Worm (Caenorhabditis elegans): Measurements from ENCODE around the gene C24H12.8.
A peak's percentile ranks its signal among the peaks of the same experiment; 100 is the strongest.

The C24H12.8 gene

ce11 chrII:410832-411231 is 12.2 kb downstream of the C24H12.8 start, which contains the start of the genes dnsn-1 and C24H12.4 (continued):
- TF ChIP-seq ZK546.5 (tag; optimal IDR thresholded peaks at IDR 0.05) (peak; percentile 55), egl-27 (tag; optimal IDR thresholded peaks at IDR 0.05) (peak; percentile 86), lsy-2 (tag; optimal IDR thresholded peaks at IDR 0.05) (peak; percentile 91 to 96), ztf-11 (tag; optimal IDR thresholded peaks at IDR 0.05) (no peak), nhr-25 (tag; optimal IDR thresholded peaks at IDR 0.05) (peak; percentile 93), ceh-16 (tag; optimal IDR thresholded peaks at IDR 0.05) (peak; percentile 66), nhr-129 (tag; optimal IDR thresholded peaks at IDR 0.05) (peak; percentile 64)

ce11 chrII:402435-402834 is 20.6 kb downstream of the C24H12.8 start, which contains the start of gene clec-10:
TSS of gene clec-10 (plus strand) at chrII:402678.
- TF ChIP-seq elt-1 (tag; optimal IDR thresholded peaks at IDR 0.05) (no peak), nhr-237 (tag; optimal IDR thresholded peaks at IDR 0.05) (no peak), fos-1 (tag; optimal IDR thresholded peaks at IDR 0.05) (peak; percentile 69), ceh-16 (tag; optimal IDR thresholded peaks at IDR 0.05) (no peak), nhr-21 (tag; optimal IDR thresholded peaks at IDR 0.05) (no peak), lsy-2 (tag; optimal IDR thresholded peaks at IDR 0.05) (no peak), nhr-10 (tag; optimal IDR thresholded peaks at IDR 0.05) (no peak)

DNA sequence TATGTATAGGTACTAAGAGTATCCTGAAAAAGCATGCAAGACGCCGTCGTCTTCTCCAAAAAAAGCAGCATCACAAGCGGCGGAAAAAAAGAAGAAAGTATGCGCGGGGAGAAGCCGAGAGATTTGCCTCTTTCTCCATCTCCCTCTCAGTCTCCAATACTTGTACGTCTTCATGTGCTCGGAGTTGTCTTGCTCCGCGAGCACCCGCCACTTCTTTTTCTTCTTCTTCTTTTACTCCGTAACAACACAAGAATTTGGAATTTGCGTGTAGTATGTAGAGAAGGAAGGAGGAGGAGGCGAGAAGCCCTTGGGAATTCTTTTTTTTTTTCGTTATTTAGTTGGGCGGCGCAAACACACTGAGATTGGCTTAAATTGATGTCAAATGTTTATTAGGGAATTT is 21.8 kb downstream of the C24H12.8 start:
- TF ChIP-seq unc-39 (tag; optimal IDR thresholded peaks at IDR 0.05) (no peak), zag-1 (tag; optimal IDR thresholded peaks at IDR 0.05) (peak; percentile 49), unc-55 (GFP tag; optimal IDR thresholded peaks at IDR 0.05) (peak; percentile 61), elt-3 (tag; optimal IDR thresholded peaks at IDR 0.05) (no peak), ZK546.5 (tag; optimal IDR thresholded peaks at IDR 0.05) (no peak), C34F6.9 (tag; optimal IDR thresholded peaks at IDR 0.05) (peak; percentile 49), nhr-129 (tag; optimal IDR thresholded peaks at IDR 0.05) (peak; percentile 35), mab-5 (tag; optimal IDR thresholded peaks at IDR 0.05) (peak; percentile 8), F13H6.1 (tag; optimal IDR thresholded peaks at IDR 0.05) (peak; percentile 13), nhr-12 (tag; optimal IDR thresholded peaks at IDR 0.05) (no peak), ama-1 (optimal IDR thresholded peaks at IDR 0.05) (no peak), lsy-2 (tag; optimal IDR thresholded peaks at IDR 0.05) (peak in 1 of 2 experiments; percentile 47), blmp-1 (tag; optimal IDR thresholded peaks at IDR 0.05; ENCODE audit: insufficient read depth) (no peak)

DNA sequence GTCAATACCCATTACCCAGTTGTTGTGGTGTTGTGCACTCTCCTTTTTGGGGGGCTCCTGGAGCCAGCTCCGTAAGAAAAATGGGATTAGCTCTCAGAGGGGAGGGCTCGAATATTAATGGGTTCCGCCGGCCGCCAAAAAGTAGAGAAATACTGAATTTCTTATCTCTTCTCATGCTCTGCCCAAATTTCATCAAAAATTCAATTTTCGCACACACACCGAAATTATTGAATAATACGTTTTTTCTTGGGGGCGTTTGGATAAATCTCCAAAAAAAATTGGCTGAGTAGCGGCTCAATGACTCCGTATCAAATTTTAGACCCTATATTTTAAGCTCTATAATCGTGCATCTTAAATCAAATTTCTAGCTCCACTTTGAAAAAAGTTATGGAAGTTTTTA is 22.8 kb downstream of the C24H12.8 start:
- TF ChIP-seq nhr-21 (tag; optimal IDR thresholded peaks at IDR 0.05) (no peak), sma-9 (GFP tag; optimal IDR thresholded peaks at IDR 0.05) (no peak), sma-9 (tag; optimal IDR thresholded peaks at IDR 0.05) (no peak), alr-1 (tag; optimal IDR thresholded peaks at IDR 0.05) (no peak), nhr-6 (tag; optimal IDR thresholded peaks at IDR 0.05) (no peak), ama-1 (optimal IDR thresholded peaks at IDR 0.05) (no peak), elt-3 (tag; optimal IDR thresholded peaks at IDR 0.05) (no peak), egl-27 (tag; optimal IDR thresholded peaks at IDR 0.05) (no peak), mdl-1 (tag; optimal IDR thresholded peaks at IDR 0.05) (no peak)

DNA sequence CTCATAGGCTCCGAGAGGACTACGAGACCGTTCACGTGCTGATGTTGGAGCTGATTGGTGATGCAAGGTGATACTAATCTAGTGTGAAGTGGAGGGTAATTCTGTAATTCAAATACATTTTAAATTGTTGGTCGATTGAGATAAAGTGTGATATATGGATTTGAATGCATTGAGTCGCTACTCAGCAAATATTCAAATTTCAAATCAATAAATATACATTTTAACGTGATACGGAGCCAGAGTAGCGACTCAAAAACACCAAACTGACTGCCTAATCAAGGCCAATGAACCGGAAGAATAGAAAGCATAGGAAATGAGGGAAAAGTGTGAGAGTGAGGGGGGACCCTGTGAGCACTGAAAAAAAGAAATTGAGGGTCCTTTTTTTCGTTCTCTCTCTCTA is 23.7 kb downstream of the C24H12.8 start, which contains the start of gene C03H5.6:
Gene C03H5.6, minus strand, starts transcription at position 101 of the 400 bp plus-strand sequence.
- TF ChIP-seq lin-13 (GFP tag; optimal IDR thresholded peaks at IDR 0.05) (no peak), ztf-4 (tag; optimal IDR thresholded peaks at IDR 0.05) (no peak)

ce11 chrII:388533-388932 is 34.5 kb downstream of the C24H12.8 start, which contains the start of gene nstp-4:
TSS of gene nstp-4 (plus strand) at chrII:388833.
- TF ChIP-seq R02D3.7 (tag; optimal IDR thresholded peaks at IDR 0.05) (no peak), sem-4 (tag; optimal IDR thresholded peaks at IDR 0.05) (no peak), crh-2 (tag; optimal IDR thresholded peaks at IDR 0.05) (no peak), nhr-237 (tag; optimal IDR thresholded peaks at IDR 0.05) (no peak), mab-5 (tag; optimal IDR thresholded peaks at IDR 0.05) (no peak), ztf-4 (tag; optimal IDR thresholded peaks at IDR 0.05) (no peak), F13H6.1 (tag; optimal IDR thresholded peaks at IDR 0.05) (no peak), nhr-23 (tag; optimal IDR thresholded peaks at IDR 0.05) (no peak), gmeb-1 (tag; optimal IDR thresholded peaks at IDR 0.05) (no peak), nhr-129 (tag; optimal IDR thresholded peaks at IDR 0.05) (no peak), unc-62 (GFP tag; optimal IDR thresholded peaks at IDR 0.05) (no peak), ceh-16 (tag; optimal IDR thresholded peaks at IDR 0.05) (no peak), egl-27 (tag; optimal IDR thresholded peaks at IDR 0.05) (no peak), ZK546.5 (tag; optimal IDR thresholded peaks at IDR 0.05) (no peak), aly-2 (tag; optimal IDR thresholded peaks at IDR 0.05) (no peak)

Measured in whole organism, L2 larva.